Fruit fly (Drosophila melanogaster) whole organism, embryonic: Measurements from ENCODE around the gene Sgs5bis.

ENCODE experiments used
- Ada2b ChIP-seq: fragments of 200-800 bp; sonication (Bioruptor generic); IDR thresholded peaks from 2 replicates; pipeline ENCODE4 v1.3.6; 2022; ENCODE audit warnings: missing biosample characterization, missing genetic modification characterization
- CG11247 ChIP-seq: fragments of 200-800 bp; sonication (Bioruptor generic); IDR thresholded peaks from 2 replicates; pipeline ENCODE4 v1.3.6; 2022; ENCODE audit warnings: missing biosample characterization, missing genetic modification characterization
- CG11695 ChIP-seq: fragments of 200-800 bp; sonication (Bioruptor generic); IDR thresholded peaks from 3 replicates; pipeline ENCODE4 v1.3.6; 2022; ENCODE audit warnings: missing biosample characterization, missing genetic modification characterization
- CG12236 ChIP-seq: fragments of 200-800 bp; sonication (Bioruptor generic); optimal IDR thresholded peaks from 2 replicates; lab custom pipeline; 2016; ENCODE audit warnings: missing biosample characterization, missing genetic modification characterization
- CG12391 ChIP-seq: fragments of 200-800 bp; sonication (Bioruptor generic); optimal IDR thresholded peaks from 3 replicates; lab custom pipeline; 2018; ENCODE audit warnings: missing biosample characterization, mild to moderate bottlenecking, missing genetic modification characterization, moderate library complexity
- CG12769 ChIP-seq: fragments of 200-800 bp; sonication (Bioruptor generic); optimal IDR thresholded peaks from 2 replicates; lab custom pipeline; 2019; ENCODE audit warnings: missing biosample characterization, mild to moderate bottlenecking, missing genetic modification characterization, moderate library complexity
- CG16813 ChIP-seq: fragments of 200-800 bp; sonication (Bioruptor generic); IDR thresholded peaks from 3 replicates; pipeline ENCODE4 v1.3.6; 2022; ENCODE audit warnings: missing biosample characterization, missing genetic modification characterization; ENCODE audit not compliant: partially characterized antibody
- CG18262 ChIP-seq: fragments of 200-800 bp; optimal IDR thresholded peaks from 3 replicates; lab custom pipeline; 2019; ENCODE audit warnings: missing biosample characterization, mild to moderate bottlenecking, missing genetic modification characterization, moderate library complexity
- CG2129 ChIP-seq: fragments of 200-800 bp; sonication (Bioruptor generic); IDR thresholded peaks from 2 replicates; pipeline ENCODE4 v1.3.6; 2022; ENCODE audit warnings: missing biosample characterization, missing genetic modification characterization; ENCODE audit not compliant: partially characterized antibody
- CG33213 ChIP-seq: fragments of 200-800 bp; sonication (Bioruptor generic); optimal IDR thresholded peaks from 3 replicates; lab custom pipeline; 2016; ENCODE audit warnings: missing biosample characterization, missing genetic modification characterization
- CG3726 ChIP-seq: fragments of 200-800 bp; sonication (Bioruptor generic); IDR thresholded peaks from 3 replicates; pipeline ENCODE4, ENCODE4 v1.3.6; 2022; ENCODE audit warnings: missing biosample characterization, missing genetic modification characterization
- CG4360 ChIP-seq: fragments of 200-800 bp; sonication (Bioruptor generic); IDR thresholded peaks from 2 replicates; pipeline ENCODE4 v1.3.6; 2022; ENCODE audit warnings: missing biosample characterization, missing genetic modification characterization
- CG4424 ChIP-seq: fragments of 200-800 bp; sonication (Bioruptor generic); optimal IDR thresholded peaks from 3 replicates; lab custom pipeline; 2016; ENCODE audit warnings: missing biosample characterization, missing genetic modification characterization
- CG6175 ChIP-seq: fragments of 200-800 bp; sonication (Bioruptor generic); IDR thresholded peaks from 3 replicates; pipeline ENCODE4 v1.3.6; 2022; ENCODE audit warnings: missing biosample characterization, missing genetic modification characterization
- CG6689 ChIP-seq: fragments of 200-800 bp; sonication (Bioruptor generic); IDR thresholded peaks from 2 replicates; pipeline ENCODE4 v1.3.6; 2022; ENCODE audit warnings: missing biosample characterization, missing genetic modification characterization
- CG6813 ChIP-seq: fragments of 200-800 bp; sonication (Bioruptor generic); optimal IDR thresholded peaks from 2 replicates; lab custom pipeline; 2017; ENCODE audit warnings: missing biosample characterization, missing genetic modification characterization, mild to moderate bottlenecking, moderate library complexity, missing genetic modification reagents
- Dfd ChIP-seq, 2 experiments: fragments of >200 bp; optimal IDR thresholded peaks; 2 replicates each; lab custom pipeline; 2017; ENCODE audit warnings: missing biosample characterization in 2 of 2, missing genetic modification characterization in 2 of 2
- Dref ChIP-seq: fragments of 200-800 bp; sonication (Bioruptor generic); IDR thresholded peaks from 2 replicates; pipeline ENCODE4 v1.3.6; 2022; ENCODE audit warnings: missing biosample characterization, missing genetic modification characterization
- Hr78 ChIP-seq, 2 experiments: fragments of 200-800 bp in 1 of 2; fragments of >200 bp in 1 of 2; sonication (Bioruptor generic) in 1 of 2; optimal IDR thresholded peaks; 2 replicates each; lab custom pipeline; 2017 to 2019; ENCODE audit warnings: missing biosample characterization in 2 of 2, missing genetic modification characterization in 2 of 2, mild to moderate bottlenecking in 1 of 2, moderate library complexity in 1 of 2
- Nf-YB ChIP-seq: fragments of 200-800 bp; sonication (Bioruptor generic); optimal IDR thresholded peaks from 3 replicates; lab custom pipeline; 2019; ENCODE audit warnings: missing biosample characterization, mild to moderate bottlenecking, missing genetic modification characterization, moderate library complexity
- Nf-YC ChIP-seq: fragments of 200-800 bp; optimal IDR thresholded peaks from 3 replicates; lab custom pipeline; 2019; ENCODE audit warnings: missing biosample characterization, mild to moderate bottlenecking, missing genetic modification characterization, moderate library complexity
- NfI ChIP-seq: fragments of 200-800 bp; sonication (Bioruptor generic); optimal IDR thresholded peaks from 3 replicates; lab custom pipeline; 2018; ENCODE audit warnings: missing biosample characterization, mild to moderate bottlenecking, missing genetic modification characterization, moderate library complexity
- TFAM ChIP-seq: fragments of 200-800 bp; sonication (Bioruptor generic); optimal IDR thresholded peaks from 2 replicates; lab custom pipeline; 2017; ENCODE audit warnings: missing biosample characterization, missing genetic modification characterization, inconsistent platforms
- Xrp1 ChIP-seq: fragments of 200-800 bp; sonication (Bioruptor generic); IDR thresholded peaks from 2 replicates; pipeline ENCODE4 v1.3.6; 2022; ENCODE audit warnings: missing biosample characterization, missing genetic modification characterization
- YL-1 ChIP-seq: fragments of 200-800 bp; sonication (Bioruptor generic); optimal IDR thresholded peaks from 3 replicates; lab custom pipeline; 2017; ENCODE audit warnings: missing biosample characterization, mild to moderate bottlenecking, missing genetic modification characterization
- abd-A ChIP-seq: fragments of 200-800 bp; sonication (Bioruptor generic); optimal IDR thresholded peaks from 3 replicates; lab custom pipeline; 2019; ENCODE audit warnings: missing biosample characterization, mild to moderate bottlenecking, missing genetic modification characterization, moderate library complexity
- ase ChIP-seq: fragments of 200-800 bp; sonication (Bioruptor generic); IDR thresholded peaks from 3 replicates; pipeline ENCODE4 v1.3.6; 2022; ENCODE audit warnings: missing biosample characterization, missing genetic modification characterization
- bbx ChIP-seq: fragments of 200-800 bp; sonication (Bioruptor generic); IDR thresholded peaks from 2 replicates; pipeline ENCODE4 v1.3.6; 2022; ENCODE audit warnings: missing biosample characterization, missing genetic modification characterization; ENCODE audit not compliant: partially characterized antibody
- bigmax ChIP-seq: fragments of 200-800 bp; sonication (Bioruptor generic); optimal IDR thresholded peaks from 2 replicates; lab custom pipeline; 2018; ENCODE audit warnings: missing biosample characterization, mild to moderate bottlenecking, missing genetic modification characterization
- cg ChIP-seq: fragments of 200-800 bp; sonication (Bioruptor generic); optimal IDR thresholded peaks from 3 replicates; lab custom pipeline; 2019; ENCODE audit warnings: missing biosample characterization, mild to moderate bottlenecking, missing genetic modification characterization, moderate library complexity
- eve ChIP-seq, 2 experiments: fragments of >200 bp; optimal IDR thresholded peaks; 2 replicates each; lab custom pipeline; 2017; ENCODE audit warnings: missing biosample characterization in 2 of 2, missing genetic modification characterization in 2 of 2
- ewg ChIP-seq: fragments of 200-800 bp; sonication (Bioruptor generic); optimal IDR thresholded peaks from 3 replicates; lab custom pipeline; 2017; ENCODE audit warnings: mild to moderate bottlenecking, missing biosample characterization, missing genetic modification reagents, missing genetic modification characterization
- insv ChIP-seq, 2 experiments: fragments of 200-800 bp; sonication (Bioruptor generic); optimal IDR thresholded peaks; 3 replicates each; lab custom pipeline; 2016 to 2018; ENCODE audit warnings: missing biosample characterization in 2 of 2, missing genetic modification characterization in 2 of 2
- jing ChIP-seq: fragments of 200-800 bp; sonication (Bioruptor generic); optimal IDR thresholded peaks from 2 replicates; lab custom pipeline; 2018; ENCODE audit warnings: missing biosample characterization, mild to moderate bottlenecking, missing genetic modification characterization
- maf-S ChIP-seq: fragments of 200-800 bp; sonication (Bioruptor generic); optimal IDR thresholded peaks from 2 replicates; lab custom pipeline; 2016; ENCODE audit warnings: missing biosample characterization, missing genetic modification characterization
- odd ChIP-seq: fragments of 200-800 bp; sonication (Bioruptor generic); optimal IDR thresholded peaks from 2 replicates; lab custom pipeline; 2017; ENCODE audit warnings: missing biosample characterization, mild to moderate bottlenecking, missing genetic modification characterization
- onecut ChIP-seq: fragments of 200-800 bp; sonication (Bioruptor generic); IDR thresholded peaks from 2 replicates; pipeline ENCODE4 v1.3.6; 2022; ENCODE audit warnings: missing biosample characterization, missing genetic modification characterization
- pb ChIP-seq: fragments of 200-800 bp; sonication (Bioruptor generic); optimal IDR thresholded peaks from 3 replicates; lab custom pipeline; 2016; ENCODE audit warnings: missing biosample characterization, missing genetic modification characterization
- pfk ChIP-seq: fragments of 200-800 bp; sonication (Bioruptor generic); optimal IDR thresholded peaks from 2 replicates; lab custom pipeline; 2018; ENCODE audit warnings: missing biosample characterization, mild to moderate bottlenecking, missing genetic modification characterization, moderate library complexity
- phol ChIP-seq: fragments of 200-800 bp; sonication (Bioruptor generic); optimal IDR thresholded peaks from 3 replicates; lab custom pipeline; 2018; ENCODE audit warnings: missing biosample characterization, mild to moderate bottlenecking, missing genetic modification characterization, moderate library complexity
- pros ChIP-seq: fragments of 200-800 bp; sonication (Bioruptor generic); optimal IDR thresholded peaks from 3 replicates; lab custom pipeline; 2019; ENCODE audit warnings: missing biosample characterization, mild to moderate bottlenecking, missing genetic modification characterization, moderate library complexity
- salm ChIP-seq: fragments of 200-800 bp; sonication (Bioruptor generic); optimal IDR thresholded peaks from 2 replicates; lab custom pipeline; 2018; ENCODE audit warnings: missing biosample characterization, mild to moderate bottlenecking, missing genetic modification characterization
- seq ChIP-seq: fragments of 200-800 bp; sonication (Bioruptor generic); IDR thresholded peaks from 2 replicates; pipeline ENCODE4 v1.3.6; 2022; ENCODE audit warnings: missing biosample characterization, missing genetic modification characterization
- sima ChIP-seq: fragments of 200-800 bp; sonication (Bioruptor generic); optimal IDR thresholded peaks from 2 replicates; lab custom pipeline; 2016; ENCODE audit warnings: missing biosample characterization, missing genetic modification characterization
- slp2 ChIP-seq: fragments of 200-800 bp; sonication (Bioruptor generic); optimal IDR thresholded peaks from 2 replicates; lab custom pipeline; 2016; ENCODE audit warnings: missing biosample characterization, missing genetic modification characterization
- sug ChIP-seq: fragments of 200-800 bp; optimal IDR thresholded peaks from 2 replicates; lab custom pipeline; 2019; ENCODE audit warnings: missing biosample characterization, mild to moderate bottlenecking, missing genetic modification characterization, moderate library complexity
- unc-4 ChIP-seq: fragments of 200-800 bp; sonication (Bioruptor generic); IDR thresholded peaks from 2 replicates; pipeline ENCODE4 v1.3.6; 2022; ENCODE audit warnings: missing biosample characterization, missing genetic modification characterization; ENCODE audit not compliant: partially characterized antibody
- usp ChIP-seq: fragments of >200 bp; optimal IDR thresholded peaks from 2 replicates; lab custom pipeline; 2017; ENCODE audit warnings: missing biosample characterization, missing genetic modification characterization
- yki ChIP-seq: fragments of >200 bp; optimal IDR thresholded peaks from 3 replicates; lab custom pipeline; 2018

Sgs5bis gene

DNA sequence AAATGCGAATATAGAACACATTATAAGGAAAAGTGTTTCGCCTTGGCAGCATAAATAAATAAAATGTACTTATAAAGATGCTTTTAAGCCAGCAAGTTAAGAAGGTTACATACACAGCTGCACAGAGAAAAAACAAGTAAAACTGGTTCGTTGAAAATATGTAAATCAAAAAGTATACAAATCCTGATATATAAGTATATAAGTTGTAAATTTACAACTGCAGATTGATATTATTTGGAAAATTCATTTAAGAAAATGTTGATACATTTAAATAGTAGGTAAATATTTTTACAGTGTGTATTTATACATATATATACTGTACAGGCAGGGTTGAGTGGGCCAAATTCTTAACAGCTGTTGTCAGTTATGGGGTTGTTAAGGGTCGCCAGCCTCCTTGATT is 29.3 kb upstream of the Sgs5bis start (continued):
- no peak for TF ChIP-seq onecut
- no peak for TF ChIP-seq salm
- peak; percentile 49; the same call in 1 of the 2 replicates for TF ChIP-seq Xrp1 (GFP tag; lab: Robert Waterston, UW)
- TF ChIP-seq CG18262 (tag; lab: Kevin White, UChicago) = peak; percentile 51
- TF ChIP-seq CG11247 = no peak
- 0 out of 2 replicates have a peak, but pooled peaks have one; percentile 8 for TF ChIP-seq CG6689
- no peak for TF ChIP-seq CG12391 (tag; lab: Kevin White, UChicago)
- TF ChIP-seq TFAM (GFP tag; lab: Kevin White, UChicago) = no peak
- peak; percentile 13 for TF ChIP-seq CG4424 (GFP tag; lab: Kevin White, UChicago)
- TF ChIP-seq CG33213 (GFP tag; lab: Kevin White, UChicago) = no peak
- TF ChIP-seq Ada2b (GFP tag; lab: Robert Waterston, UW) = no peak
- no peak for TF ChIP-seq unc-4 (GFP tag; lab: Robert Waterston, UW)
- no peak for TF ChIP-seq CG11695 (GFP tag; lab: Robert Waterston, UW)
- TF ChIP-seq phol = peak; percentile 14
- no peak for TF ChIP-seq YL-1 (GFP tag; lab: Kevin White, UChicago)
- TF ChIP-seq Hr78 (GFP tag; optimal IDR thresholded peaks at IDR 0.05; lab: Kevin White, UChicago) = no peak
- TF ChIP-seq insv (GFP tag; optimal IDR thresholded peaks at IDR 0.05; lab: Kevin White, UChicago) = no peak

DNA sequence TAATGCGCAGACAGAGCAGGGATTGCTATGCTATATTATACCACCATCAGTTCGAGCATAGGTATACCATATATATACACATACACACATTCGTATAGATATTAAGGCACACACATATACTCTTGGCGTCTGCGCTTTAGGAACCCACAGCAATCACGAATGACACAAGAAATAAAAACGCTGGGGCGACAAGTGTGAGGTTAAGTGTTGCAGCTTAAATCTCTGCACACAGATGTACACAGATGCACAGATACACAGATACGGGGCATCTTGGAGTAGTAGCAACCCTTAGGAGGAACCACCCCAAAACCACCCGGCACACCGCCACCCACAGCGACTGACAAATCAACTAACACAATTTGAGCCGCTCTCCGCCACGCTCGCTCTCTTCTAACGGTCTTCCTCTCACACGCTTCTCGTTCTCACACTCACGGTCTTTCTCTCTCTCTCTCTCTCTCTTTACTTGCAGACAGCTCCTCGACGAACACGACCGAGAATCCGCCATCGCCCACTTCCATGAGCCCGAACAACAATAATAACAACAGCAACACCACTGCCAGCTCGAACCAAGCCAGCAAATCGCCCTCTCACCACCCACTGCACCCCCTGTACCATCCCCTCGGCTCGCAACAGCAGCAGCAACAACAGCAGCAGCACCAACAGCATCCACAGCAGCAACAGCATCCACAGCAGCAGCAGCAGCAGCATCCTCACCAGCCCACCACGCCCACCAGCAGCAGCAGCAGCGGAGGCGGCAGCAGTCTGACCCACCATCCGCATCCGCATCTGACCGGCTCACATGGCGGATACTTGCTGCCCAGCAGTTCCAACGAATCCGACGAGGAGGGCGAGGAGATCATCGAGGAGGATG is 27.3 kb upstream of the Sgs5bis start:
- TF ChIP-seq pros (peak; percentile 49), eve (GFP tag; optimal IDR thresholded peaks at IDR 0.05; lab: Kevin White, UChicago) (no peak), NfI (GFP tag; lab: Kevin White, UChicago) (no peak), sug (no peak), CG12236 (GFP tag; lab: Kevin White, UChicago) (no peak), seq (GFP tag; lab: Robert Waterston, UW) (peak; percentile 86), usp (GFP tag; lab: Kevin White, UChicago) (no peak), cg (GFP tag; lab: Kevin White, UChicago) (peak; percentile 66), CG12769 (no peak), ewg (GFP tag; lab: Kevin White, UChicago) (peak; percentile 58), CG6813 (GFP tag; lab: Kevin White, UChicago) (no peak), pb (GFP tag; lab: Kevin White, UChicago) (no peak), jing (no peak), odd (no peak), abd-A (peak; percentile 81), CG4360 (peak; percentile 65), bigmax (GFP tag; lab: Kevin White, UChicago) (peak; percentile 70), bbx (no peak), Dref (GFP tag; lab: Robert Waterston, UW) (no peak), CG6175 (no peak), maf-S (no peak), Dfd (GFP tag; optimal IDR thresholded peaks at IDR 0.05; lab: Kevin White, UChicago) (peak in 1 of 2 experiments; percentile 65), CG3726 (no peak), CG2129 (GFP tag; lab: Robert Waterston, UW) (no peak), ase (GFP tag; lab: Robert Waterston, UW) (no peak), sima (no peak), pfk (GFP tag; lab: Kevin White, UChicago) (no peak), Nf-YC (tag; lab: Kevin White, UChicago) (peak; percentile 94), slp2 (GFP tag; lab: Kevin White, UChicago) (no peak), CG16813 (GFP tag; lab: Robert Waterston, UW) (no peak), Nf-YB (GFP tag; lab: Kevin White, UChicago) (peak; percentile 93), yki (peak; percentile 65)
